Fruit fly (Drosophila melanogaster): ENCODE results near the gene Oseg5.

DNA sequence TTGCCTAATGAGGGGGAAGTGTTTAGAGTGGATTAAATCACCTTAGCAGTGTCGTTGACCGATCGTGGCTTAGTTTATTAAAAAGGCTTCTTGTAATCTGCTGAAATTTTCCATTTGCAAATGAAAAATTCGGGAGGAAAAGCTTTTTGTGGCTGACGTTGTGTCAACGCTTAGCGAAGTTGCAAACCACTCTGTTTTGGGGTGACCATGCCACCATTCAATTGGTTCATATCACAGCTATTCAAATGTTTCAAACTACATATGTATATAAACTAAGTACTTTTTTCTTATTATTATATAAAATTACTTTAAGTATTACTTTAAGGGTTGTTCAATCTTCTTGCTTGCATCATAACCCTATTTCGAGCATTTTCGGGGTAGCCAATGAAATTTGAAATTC is 16.0 kb upstream of the Oseg5 start:
- TF ChIP-seq kay (GFP tag; ENCODE audit: borderline replicate concordance), result no peak
- TF ChIP-seq ovo (GFP tag; optimal IDR thresholded peaks at IDR 0.05), result no peak
- TF ChIP-seq CG12768 (GFP tag; optimal IDR thresholded peaks at IDR 0.05), result no peak
- no peak for TF ChIP-seq pad (GFP tag; optimal IDR thresholded peaks at IDR 0.05)
- TF ChIP-seq Hr96 (GFP tag; optimal IDR thresholded peaks at IDR 0.05), result no peak
- TF ChIP-seq Mnt (GFP tag; optimal IDR thresholded peaks at IDR 0.05), result no peak
- TF ChIP-seq cnc (optimal IDR thresholded peaks at IDR 0.05), result no peak
- TF ChIP-seq Clk (GFP tag; optimal IDR thresholded peaks at IDR 0.05), result no peak
- TF ChIP-seq CG7045 (GFP tag; optimal IDR thresholded peaks at IDR 0.05), result no peak
- no peak for TF ChIP-seq Crg-1 (GFP tag; optimal IDR thresholded peaks at IDR 0.05)
- no peak for TF ChIP-seq CG7101 (tag; optimal IDR thresholded peaks at IDR 0.05)
- TF ChIP-seq CG14711 (tag; optimal IDR thresholded peaks at IDR 0.05), result no peak
